Worm (Caenorhabditis elegans): Measurements from ENCODE around the gene rme-2.

DNA sequence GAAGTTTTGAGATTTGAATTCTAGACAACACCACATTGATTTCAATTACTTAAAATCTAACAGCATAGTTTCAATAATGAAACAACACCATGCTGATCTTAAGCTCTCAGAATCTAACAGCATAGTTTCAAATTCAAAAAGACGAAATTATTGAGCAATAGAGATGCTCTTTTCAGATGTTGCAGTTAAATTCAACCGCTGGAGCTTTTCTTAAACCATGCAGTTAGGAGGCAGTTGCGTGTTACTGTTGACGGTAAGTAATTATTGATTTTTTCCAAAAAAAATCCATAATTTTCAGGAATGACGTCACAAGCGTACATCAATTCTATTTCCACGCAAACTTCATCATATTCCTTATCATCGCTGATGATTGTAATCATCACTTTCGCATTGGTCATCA, 12.9 kb downstream of the rme-2 start, which contains the start of gene T11F8.5:
- TF ChIP-seq him-1 (tag; optimal IDR thresholded peaks at IDR 0.05) (no peak), dao-5 (tag; optimal IDR thresholded peaks at IDR 0.05) (no peak)

All from whole organism, L4/young adult.